Worm (Caenorhabditis elegans): ENCODE data around the gene sdz-21.

sdz-21 gene

DNA sequence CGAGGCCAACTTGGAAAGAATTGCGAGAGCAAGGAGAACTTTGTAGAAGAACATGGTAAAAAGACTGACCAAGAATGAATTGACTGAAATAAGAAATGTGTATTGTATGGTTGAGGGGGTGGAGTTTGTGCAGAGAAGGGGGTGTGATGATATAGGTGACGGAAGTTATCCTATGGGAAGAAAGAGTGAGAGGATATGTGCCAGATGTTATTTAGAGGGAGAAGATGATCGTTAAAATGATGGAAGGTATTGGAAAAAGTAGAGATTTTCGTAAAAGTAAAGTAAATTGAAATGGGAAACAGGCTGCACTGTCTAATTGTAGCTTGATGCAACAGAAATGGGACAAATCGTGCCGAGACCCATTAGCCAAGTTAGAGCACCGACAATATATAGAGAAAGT lies at the start of gene sdz-21:
Gene sdz-21, minus strand, starts transcription at position 101 of the 400 bp plus-strand sequence.
- no peak for TF ChIP-seq unc-62 (GFP tag; optimal IDR thresholded peaks at IDR 0.05)

DNA sequence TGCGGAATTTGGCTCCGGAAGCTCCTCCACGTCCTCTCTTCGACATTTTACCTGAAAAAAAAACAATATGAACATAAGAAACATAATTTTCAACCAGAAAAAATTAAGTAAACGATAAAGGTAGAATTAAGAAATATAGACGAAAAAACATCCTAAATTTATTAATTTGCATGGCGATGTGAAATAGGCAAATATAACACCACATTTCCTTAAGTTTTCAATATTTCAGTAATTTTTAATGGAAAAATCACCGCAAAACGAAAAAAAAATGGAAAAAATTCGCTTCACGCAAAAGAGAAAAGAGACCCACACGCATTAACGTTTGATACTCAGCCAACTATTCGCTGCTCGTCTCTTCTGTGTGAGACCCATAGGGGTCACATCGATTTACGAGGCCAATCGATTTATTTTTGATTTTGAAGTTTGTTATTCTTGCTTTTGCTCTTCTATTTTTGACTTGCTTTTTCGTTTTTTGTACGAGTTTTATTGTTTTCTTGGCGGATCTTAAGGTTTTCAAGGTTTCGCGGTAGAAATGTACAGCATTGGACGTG lies 49.3 kb upstream of the sdz-21 start, which contains the start of gene rpl-23:
Gene rpl-23, minus strand, starts transcription at position 51 of the 551 bp plus-strand sequence.
- TF ChIP-seq unc-62 (GFP tag; optimal IDR thresholded peaks at IDR 0.05) = no peak

DNA sequence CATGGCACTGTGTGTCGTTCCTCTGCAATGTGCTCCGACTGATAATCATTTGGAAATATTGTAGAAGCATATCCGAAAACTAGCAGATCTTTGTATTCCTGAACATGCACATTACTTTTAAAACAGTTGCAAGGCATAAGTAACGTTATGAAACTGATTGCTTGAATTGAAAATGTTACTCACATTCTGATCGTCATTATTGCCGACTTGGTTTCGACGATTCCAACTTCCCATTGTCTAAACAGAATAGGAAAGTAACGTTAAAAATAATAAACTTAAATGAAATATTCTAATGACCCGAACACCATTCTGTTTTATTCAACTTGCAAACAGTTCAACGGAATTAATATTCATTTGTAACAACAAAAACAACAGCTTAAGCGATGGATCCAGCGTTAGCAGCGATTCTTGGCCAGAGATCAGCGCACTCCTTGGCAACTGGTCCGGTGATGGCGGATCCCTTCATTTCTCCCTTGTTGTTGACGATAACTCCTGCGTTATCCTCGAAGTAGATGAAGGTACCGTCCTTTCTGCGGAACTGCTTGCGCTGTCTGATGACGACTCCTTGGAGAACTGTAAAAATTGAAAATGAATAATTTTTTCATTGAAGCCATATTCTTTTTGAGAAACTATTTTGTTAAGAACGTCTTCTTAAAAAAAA lies 48.5 kb upstream of the sdz-21 start, which contains the start of gene swp-1:
Gene swp-1, minus strand, starts transcription at position 298 of the 661 bp plus-strand sequence.
- no peak for TF ChIP-seq unc-62 (GFP tag; optimal IDR thresholded peaks at IDR 0.05)

DNA sequence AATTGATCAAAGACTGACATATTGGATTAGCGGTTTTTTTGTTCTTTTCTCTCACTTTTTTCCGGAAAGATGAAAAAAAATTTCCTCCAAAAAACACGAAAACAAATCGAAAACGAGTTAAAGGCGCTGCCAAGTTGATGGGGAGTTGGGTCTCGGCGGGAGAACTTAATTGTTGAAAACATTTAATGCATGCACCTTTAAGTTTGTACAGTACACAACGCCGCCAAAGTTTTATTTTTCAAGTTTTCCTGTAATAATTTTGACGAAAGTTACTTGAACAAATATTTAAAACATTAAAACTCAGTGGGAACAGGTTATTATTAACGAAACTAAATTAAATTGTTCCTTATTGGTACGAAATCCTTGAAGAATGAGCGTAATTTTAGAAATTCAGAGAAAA lies 44.6 kb upstream of the sdz-21 start:
- no peak for TF ChIP-seq unc-62 (GFP tag; optimal IDR thresholded peaks at IDR 0.05)

DNA sequence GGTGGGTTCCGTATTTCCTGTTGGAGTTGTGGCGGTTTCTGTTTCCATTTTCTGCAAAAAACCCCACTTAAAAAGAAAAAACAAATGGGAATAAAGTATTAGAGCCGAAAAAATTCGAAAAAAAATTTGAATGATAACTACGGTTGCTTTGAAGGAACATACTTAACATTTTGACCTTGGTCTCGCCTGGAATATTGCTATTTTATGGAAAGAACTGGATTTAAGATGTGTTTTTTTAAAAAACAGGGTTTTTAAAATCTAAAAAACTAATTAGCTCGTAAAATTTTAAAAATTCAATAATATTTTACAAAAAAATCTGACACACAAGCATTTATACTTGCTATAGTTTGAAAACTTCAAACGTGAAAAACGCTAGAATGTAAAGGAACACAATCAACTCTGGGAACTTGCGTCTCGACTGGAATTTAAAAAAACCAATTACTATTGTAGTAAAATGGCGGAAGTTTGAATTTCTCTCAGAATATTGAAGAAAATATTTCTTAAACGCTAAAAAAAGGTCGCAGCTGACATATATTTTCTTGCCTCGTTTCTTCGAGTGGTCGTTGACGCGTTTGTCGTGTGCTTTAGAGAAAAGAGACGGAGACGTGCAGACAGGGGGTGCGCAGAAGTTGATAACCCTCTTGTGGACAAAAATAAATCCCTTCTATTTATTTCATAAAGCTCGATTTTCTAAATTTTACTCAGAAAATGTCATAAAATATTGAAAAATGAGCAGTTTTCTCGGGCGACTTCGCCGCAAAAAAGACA lies 41.3 kb upstream of the sdz-21 start, which contains the start of the genes lgg-3 and rgs-5:
Gene lgg-3, minus strand, starts transcription at position 51 of the 768 bp plus-strand sequence.
Gene rgs-5, plus strand, starts transcription at position 593 of the 768 bp plus-strand sequence.
- TF ChIP-seq unc-62 (GFP tag; optimal IDR thresholded peaks at IDR 0.05) = no peak

DNA sequence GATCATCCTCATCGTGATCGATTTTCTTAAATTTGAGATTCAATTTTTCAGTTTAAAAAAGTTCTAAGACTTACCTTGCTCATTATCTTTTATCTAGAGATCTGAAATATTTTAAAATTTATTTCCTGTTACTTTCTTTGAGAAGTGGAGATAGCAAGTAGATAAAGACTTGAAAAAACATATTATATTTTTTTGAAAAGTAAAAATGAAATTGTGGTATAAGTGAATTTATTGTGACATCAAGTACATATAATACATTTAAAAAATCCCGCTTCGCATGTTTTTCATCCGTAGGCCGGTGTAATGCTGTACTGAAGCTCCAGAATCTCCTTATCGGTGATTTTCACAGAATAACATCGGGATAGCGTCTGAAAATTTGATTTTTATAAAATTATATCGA lies 40.4 kb upstream of the sdz-21 start, which contains the start of gene B0336.7:
Gene B0336.7, minus strand, starts transcription at position 101 of the 400 bp plus-strand sequence.
- TF ChIP-seq unc-62 (GFP tag; optimal IDR thresholded peaks at IDR 0.05) = no peak

DNA sequence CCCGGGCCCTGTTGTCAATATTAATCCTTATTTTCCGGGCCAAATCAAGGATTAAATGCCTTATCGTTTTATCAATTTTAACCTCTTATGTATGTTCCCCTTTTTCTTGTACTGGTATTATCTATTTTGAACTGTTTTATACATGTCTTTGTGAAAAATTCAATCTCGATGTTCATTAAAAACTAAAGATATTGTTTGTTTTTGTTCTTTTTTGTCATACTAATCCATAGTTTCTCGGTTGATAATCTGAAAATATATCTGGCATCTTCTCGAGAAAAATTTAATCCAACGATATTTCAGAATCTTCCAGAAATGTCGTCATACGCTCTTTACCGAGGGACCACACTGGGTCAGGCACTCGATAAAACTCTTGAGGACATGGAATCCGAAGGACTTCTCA lies 36.9 kb upstream of the sdz-21 start, which contains the start of gene B0336.13:
Gene B0336.13, plus strand, starts transcription at position 301 of the 400 bp plus-strand sequence.
- no peak for TF ChIP-seq unc-62 (GFP tag; optimal IDR thresholded peaks at IDR 0.05)

DNA sequence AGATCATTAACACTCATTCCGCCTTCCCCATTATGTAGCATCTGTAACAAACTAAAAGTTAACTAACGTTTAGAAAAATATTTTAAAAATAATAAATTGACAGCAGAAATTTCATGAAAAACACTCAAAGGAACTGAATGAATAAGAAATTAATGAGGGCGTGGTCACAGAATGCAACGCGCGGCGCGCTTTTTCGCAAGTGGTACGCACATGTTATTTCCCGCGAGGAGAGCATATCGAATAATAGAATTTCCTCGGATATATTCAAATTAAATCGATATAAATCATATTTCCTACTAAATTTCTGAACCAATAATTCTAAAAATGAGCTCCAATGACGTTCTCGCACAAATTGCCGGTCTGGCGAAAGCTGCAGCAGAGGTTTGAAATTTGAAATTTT lies 35.8 kb upstream of the sdz-21 start, which contains the start of the genes abi-1 and arle-14:
Gene abi-1, minus strand, starts transcription at position 51 of the 400 bp plus-strand sequence.
Gene arle-14, plus strand, starts transcription at position 217 of the 400 bp plus-strand sequence.
- TF ChIP-seq unc-62 (GFP tag; optimal IDR thresholded peaks at IDR 0.05) = no peak

DNA sequence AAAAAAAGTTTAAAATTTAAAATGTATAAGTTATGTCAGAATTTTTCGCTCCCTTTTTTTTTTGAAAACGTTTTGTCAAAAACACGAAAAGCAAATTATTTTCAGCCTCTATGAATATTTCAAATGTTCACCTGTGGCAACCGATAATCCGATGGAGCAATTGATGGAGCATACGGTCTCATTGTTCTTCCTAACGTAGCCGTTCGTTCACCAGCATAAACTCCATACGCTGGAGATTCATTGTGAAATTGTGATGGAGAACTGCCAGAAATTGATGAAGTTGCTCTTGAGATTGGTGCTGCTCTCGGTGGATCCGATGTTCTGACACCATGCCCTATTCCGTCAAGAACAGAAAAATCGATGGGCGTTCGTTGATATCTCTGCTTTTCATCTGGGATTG lies 35.0 kb upstream of the sdz-21 start:
- TF ChIP-seq unc-62 (GFP tag; optimal IDR thresholded peaks at IDR 0.05) = no peak

DNA sequence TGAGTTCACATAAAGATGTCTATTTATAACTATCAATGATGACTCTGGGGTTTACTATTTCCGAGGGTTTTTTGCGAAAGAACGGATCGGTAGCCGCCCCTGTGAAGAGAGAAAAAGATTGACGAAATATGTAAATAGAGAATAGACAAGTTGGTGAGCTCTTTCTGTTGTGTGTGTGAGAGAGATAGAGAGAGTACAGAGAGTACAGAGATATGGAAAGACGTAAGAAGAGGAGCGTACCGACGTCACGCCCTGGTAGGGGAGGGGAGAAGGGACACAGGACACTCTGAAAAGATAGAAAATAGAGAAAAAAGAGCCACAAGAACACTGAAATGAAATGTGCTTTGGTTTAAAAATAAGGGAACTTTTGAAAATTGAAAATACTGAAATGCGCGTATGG lies 31.4 kb upstream of the sdz-21 start:
- no peak for TF ChIP-seq unc-62 (GFP tag; optimal IDR thresholded peaks at IDR 0.05)

DNA sequence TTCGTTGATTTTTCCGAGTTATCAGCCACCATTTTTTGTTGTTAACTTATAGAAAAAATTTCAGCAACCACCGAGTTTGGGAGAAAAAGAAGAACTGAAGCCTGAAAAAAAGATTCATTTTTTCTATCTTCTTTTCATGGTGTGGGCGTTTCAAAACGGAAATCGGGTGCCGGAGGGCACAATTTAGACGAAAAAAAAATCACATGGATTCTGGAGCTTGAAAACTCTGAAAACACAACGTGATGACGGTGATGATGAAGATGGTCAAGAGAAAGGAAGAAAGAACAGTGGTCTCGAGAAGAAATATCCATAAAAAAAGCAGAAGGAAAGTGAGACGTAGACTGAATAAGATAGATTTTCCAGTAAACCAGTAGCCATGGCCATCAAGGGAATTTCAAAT lies 27.2 kb upstream of the sdz-21 start, which contains the start of gene rcan-1:
Gene rcan-1, minus strand, starts transcription at position 101 of the 400 bp plus-strand sequence.
- TF ChIP-seq unc-62 (GFP tag; optimal IDR thresholded peaks at IDR 0.05) = no peak

DNA sequence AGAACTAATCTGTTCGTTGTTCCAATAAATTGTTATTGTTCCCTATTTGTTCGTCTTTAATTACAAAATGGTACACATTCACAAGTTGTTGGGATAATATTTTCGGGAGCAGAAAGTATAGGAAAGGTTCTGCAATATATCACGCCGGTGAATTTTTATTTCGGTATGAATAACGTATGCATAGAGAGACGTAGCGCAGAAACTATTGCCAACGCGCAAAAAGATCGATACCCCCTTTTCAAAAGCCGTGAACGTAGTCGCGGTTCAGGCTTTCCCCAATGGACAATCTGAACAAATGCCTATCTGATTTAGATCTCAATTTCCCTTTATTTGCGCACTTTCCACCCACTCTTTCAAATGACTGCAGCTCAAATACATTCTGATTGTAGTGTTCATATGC lies 23.3 kb upstream of the sdz-21 start, which contains the start of gene pst-2:
Gene pst-2, plus strand, starts transcription at position 293 of the 400 bp plus-strand sequence.
- no peak for TF ChIP-seq unc-62 (GFP tag; optimal IDR thresholded peaks at IDR 0.05)

DNA sequence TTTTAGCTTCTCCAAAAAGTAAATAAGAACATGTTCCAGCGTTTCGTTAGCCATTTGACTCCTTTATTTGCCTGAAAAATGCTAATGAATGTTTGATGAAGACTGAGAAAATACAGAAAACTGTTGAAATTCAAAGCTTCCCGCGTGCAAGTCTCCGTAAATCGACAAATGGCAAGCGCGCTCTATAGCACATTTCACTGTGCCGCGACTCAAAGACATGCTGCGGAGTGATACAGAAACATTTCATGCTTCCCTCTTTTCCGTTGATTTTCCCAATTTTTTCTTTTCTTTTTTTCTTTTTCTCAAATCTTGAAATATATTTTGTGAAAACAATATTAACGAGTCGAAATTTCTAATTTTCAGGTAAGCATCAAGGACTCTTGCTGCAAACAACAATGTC lies 22.1 kb upstream of the sdz-21 start, which contains the start of the genes ska-3 and rps-12:
Gene ska-3, minus strand, starts transcription at position 71 of the 400 bp plus-strand sequence.
Gene rps-12, plus strand, starts transcription at position 364 of the 400 bp plus-strand sequence.
- TF ChIP-seq unc-62 (GFP tag; optimal IDR thresholded peaks at IDR 0.05) = no peak

DNA sequence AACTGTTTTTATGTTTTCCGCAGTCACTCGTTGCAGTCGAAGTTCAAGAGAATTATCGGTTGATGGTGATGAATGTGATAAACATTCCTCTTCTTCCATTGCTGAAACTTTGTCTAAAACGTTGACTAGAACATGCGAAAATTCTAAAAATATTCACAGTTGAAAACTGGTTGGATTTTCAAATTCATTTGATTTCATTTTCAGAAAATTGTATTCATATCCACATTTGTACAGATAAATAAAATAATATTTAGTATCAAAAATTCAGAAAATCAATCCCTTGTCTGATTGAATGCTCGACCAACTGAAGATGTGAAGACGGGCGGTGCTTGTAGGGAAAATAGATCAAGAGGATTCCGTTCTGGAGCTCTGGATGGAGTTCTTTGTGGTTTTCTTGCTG lies 20.9 kb upstream of the sdz-21 start, which contains the start of gene F54E7.9:
Gene F54E7.9, minus strand, starts transcription at position 101 of the 400 bp plus-strand sequence.
- TF ChIP-seq unc-62 (GFP tag; optimal IDR thresholded peaks at IDR 0.05) = no peak

DNA sequence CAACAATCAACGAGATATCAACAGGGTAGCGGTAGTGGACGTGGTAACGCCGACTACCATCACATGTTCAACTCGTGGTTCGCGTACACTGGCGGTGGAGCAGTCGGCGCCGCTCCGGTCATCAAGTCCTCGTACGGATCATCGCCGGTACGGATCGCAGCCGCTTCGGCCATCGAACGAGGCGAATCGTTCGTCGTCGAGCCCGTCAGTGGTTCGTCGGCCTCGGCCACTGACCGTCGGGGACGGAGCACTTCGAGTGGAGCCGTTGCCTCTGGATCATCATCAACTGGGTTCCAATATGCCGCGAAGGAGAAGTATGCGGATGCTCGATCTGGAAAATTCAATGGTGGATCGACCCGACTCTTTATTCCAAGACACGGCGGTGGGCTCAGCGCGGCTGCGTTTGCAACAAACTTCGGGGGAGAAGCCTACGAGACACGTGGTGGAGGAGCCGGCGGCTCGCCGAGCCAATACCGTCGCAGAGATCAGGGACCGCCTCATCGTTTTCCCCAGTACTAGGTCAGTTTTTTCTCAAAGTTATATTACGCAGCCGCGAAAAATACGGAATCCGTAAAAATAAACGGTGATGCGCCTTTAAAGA lies 18.6 kb upstream of the sdz-21 start:
- TF ChIP-seq unc-62 (GFP tag; optimal IDR thresholded peaks at IDR 0.05) = no peak
